Worm (Caenorhabditis elegans) whole organism, young adult: ENCODE measurements around the gene cutl-11.

Experiments used
- B0035.1 ChIP-seq: sonication (generic microtip); optimal IDR thresholded peaks from 2 replicates; lab custom pipeline; 2016; ENCODE audit warnings: missing genetic modification characterization, mild to moderate bottlenecking, missing compliant biosample characterization, missing genotype, missing genetic modification reagents
- B0336.3 ChIP-seq: fragments of 200-800 bp; sonication (Bioruptor generic); IDR thresholded peaks from 2 replicates; pipeline ENCODE4 v1.3.6; 2022; ENCODE audit warnings: missing genetic modification characterization, missing compliant biosample characterization
- C06A6.2 ChIP-seq: fragments of 200-800 bp; sonication (Bioruptor generic); conservative IDR thresholded peaks from 2 replicates; pipeline ENCODE4 v1.3.6; 2022; ENCODE audit warnings: missing genetic modification characterization, missing compliant biosample characterization
- D2030.7 ChIP-seq: fragments of 200-800 bp; sonication (Bioruptor generic); IDR thresholded peaks from 2 replicates; pipeline ENCODE4 v1.3.6; 2022; ENCODE audit warnings: missing genetic modification reagents, missing genetic modification characterization, missing compliant biosample characterization
- F10E7.11 ChIP-seq: sonication (generic microtip); optimal IDR thresholded peaks from 2 replicates; lab custom pipeline; 2017; ENCODE audit warnings: mild to moderate bottlenecking, missing genetic modification characterization, moderate library complexity, missing compliant biosample characterization
- F23B12.7 ChIP-seq: sonication (generic microtip); optimal IDR thresholded peaks from 2 replicates; lab custom pipeline; 2017; ENCODE audit warnings: missing genetic modification characterization, mild to moderate bottlenecking, missing compliant biosample characterization, antibody characterized with exemption, moderate library complexity; ENCODE audit not compliant: insufficient read depth
- F33H1.4 ChIP-seq: fragments of 200-800 bp; sonication (Bioruptor generic); IDR thresholded peaks from 2 replicates; pipeline ENCODE4 v1.3.6; 2022; ENCODE audit warnings: missing genetic modification reagents, missing genetic modification characterization, missing compliant biosample characterization
- F39B2.1 ChIP-seq: fragments of 200-800 bp; sonication (Bioruptor generic); IDR thresholded peaks from 2 replicates; pipeline ENCODE4 v1.3.6; 2022; ENCODE audit warnings: missing genetic modification reagents, missing genetic modification characterization, missing compliant biosample characterization
- F49E8.2 ChIP-seq: sonication (generic microtip); optimal IDR thresholded peaks from 3 replicates; lab custom pipeline; 2017; ENCODE audit warnings: missing genetic modification characterization, mild to moderate bottlenecking, missing compliant biosample characterization, antibody characterized with exemption, moderate library complexity; ENCODE audit not compliant: insufficient read depth
- F57A8.1 ChIP-seq: fragments of 200-800 bp; sonication (Bioruptor generic); optimal IDR thresholded peaks from 2 replicates; lab custom pipeline; 2018; ENCODE audit warnings: mild to moderate bottlenecking, missing genetic modification characterization, moderate library complexity, missing compliant biosample characterization
- F57C9.4 ChIP-seq: sonication (generic microtip); optimal IDR thresholded peaks from 2 replicates; lab custom pipeline; 2017; ENCODE audit warnings: mild to moderate bottlenecking, missing genetic modification characterization, missing compliant biosample characterization
- Y56A3A.18 ChIP-seq: fragments of 200-800 bp; sonication (Bioruptor generic); IDR thresholded peaks from 2 replicates; pipeline ENCODE4 v1.3.6; 2022; ENCODE audit warnings: missing genetic modification reagents, missing genetic modification characterization, missing compliant biosample characterization
- Y95B8A.8 ChIP-seq: fragments of 200-800 bp; sonication (Bioruptor generic); IDR thresholded peaks from 2 replicates; pipeline ENCODE4 v1.3.6; 2022; ENCODE audit warnings: missing genetic modification reagents, missing genetic modification characterization, missing compliant biosample characterization
- ZK185.1 ChIP-seq: sonication (generic microtip); optimal IDR thresholded peaks from 2 replicates; lab custom pipeline; 2016; ENCODE audit warnings: mild to moderate bottlenecking, missing genetic modification characterization, missing compliant biosample characterization; ENCODE audit not compliant: poor library complexity, severe bottlenecking
- akir-1 ChIP-seq: fragments of 200-800 bp; sonication (Bioruptor generic); optimal IDR thresholded peaks from 2 replicates; lab custom pipeline; 2018; ENCODE audit warnings: mild to moderate bottlenecking, missing genetic modification characterization, moderate library complexity, missing compliant biosample characterization
- aptf-2 ChIP-seq: fragments of 200-800 bp; sonication (Bioruptor generic); conservative IDR thresholded peaks from 2 replicates; pipeline ENCODE4 v1.3.6; 2022; ENCODE audit warnings: missing genetic modification reagents, missing genetic modification characterization, missing compliant biosample characterization
- aptf-3 ChIP-seq: fragments of 200-800 bp; sonication (Bioruptor generic); IDR thresholded peaks from 2 replicates; pipeline ENCODE4 v1.3.6; 2022; ENCODE audit warnings: missing genetic modification characterization, missing compliant biosample characterization
- bed-1 ChIP-seq: fragments of 200-800 bp; sonication (Bioruptor generic); IDR thresholded peaks from 2 replicates; pipeline ENCODE4 v1.3.6; 2022; ENCODE audit warnings: missing genetic modification reagents, missing genetic modification characterization, missing compliant biosample characterization
- ccch-3 ChIP-seq: fragments of 200-800 bp; sonication (Bioruptor generic); optimal IDR thresholded peaks from 2 replicates; lab custom pipeline; 2018; ENCODE audit warnings: mild to moderate bottlenecking, missing genetic modification characterization, missing compliant biosample characterization
- cebp-2 ChIP-seq: fragments of 200-800 bp; sonication (Bioruptor generic); IDR thresholded peaks from 2 replicates; pipeline ENCODE4 v1.3.6; 2022; ENCODE audit warnings: missing genetic modification characterization, missing compliant biosample characterization
- ceh-40 ChIP-seq: fragments of 200-800 bp; sonication (Bioruptor generic); IDR thresholded peaks from 2 replicates; pipeline ENCODE4 v1.3.6; 2022; ENCODE audit warnings: missing genetic modification characterization, missing compliant biosample characterization
- ceh-58 ChIP-seq: fragments of 200-800 bp; sonication (Bioruptor generic); IDR thresholded peaks from 2 replicates; pipeline ENCODE4 v1.3.6; 2022; ENCODE audit warnings: missing genetic modification characterization, missing compliant biosample characterization
- ceh-79 ChIP-seq: sonication (generic microtip); optimal IDR thresholded peaks from 2 replicates; lab custom pipeline; 2017; ENCODE audit warnings: mild to moderate bottlenecking, missing genetic modification characterization, missing compliant biosample characterization
- die-1 ChIP-seq: sonication (generic microtip); optimal IDR thresholded peaks from 2 replicates; lab custom pipeline; 2016; ENCODE audit warnings: missing genotype, mild to moderate bottlenecking, missing genetic modification characterization, missing compliant biosample characterization
- dox-1 ChIP-seq: fragments of 200-800 bp; sonication (Bioruptor generic); IDR thresholded peaks from 2 replicates; pipeline ENCODE4 v1.3.6; 2022; ENCODE audit warnings: missing genetic modification reagents, missing genetic modification characterization, missing compliant biosample characterization
- efl-1 ChIP-seq: fragments of 150-350 bp; optimal IDR thresholded peaks from 2 replicates; lab custom pipeline; 2014; ENCODE audit warnings: missing biosample characterization, missing genetic modification reagents, missing genetic modification characterization
- egl-18 ChIP-seq: fragments of 200-800 bp; sonication (Bioruptor generic); IDR thresholded peaks from 2 replicates; pipeline ENCODE4 v1.3.6; 2022; ENCODE audit warnings: missing genetic modification reagents, missing genetic modification characterization, missing compliant biosample characterization
- ets-4 ChIP-seq: fragments of 200-800 bp; sonication (Bioruptor generic); optimal IDR thresholded peaks from 2 replicates; lab custom pipeline; 2018; ENCODE audit warnings: mild to moderate bottlenecking, missing genetic modification characterization, missing compliant biosample characterization
- hlh-26 ChIP-seq: fragments of 200-800 bp; sonication (Bioruptor generic); conservative IDR thresholded peaks from 2 replicates; pipeline ENCODE4 v1.3.6; 2022; ENCODE audit warnings: missing genetic modification reagents, missing genetic modification characterization, missing compliant biosample characterization
- hmg-1.2 ChIP-seq: fragments of 200-800 bp; sonication (Bioruptor generic); IDR thresholded peaks from 2 replicates; pipeline ENCODE4 v1.3.6; 2022; ENCODE audit warnings: missing genetic modification reagents, missing genetic modification characterization, missing compliant biosample characterization
- hrde-1 ChIP-seq: sonication (generic microtip); optimal IDR thresholded peaks from 2 replicates; lab custom pipeline; 2016; ENCODE audit warnings: missing genetic modification characterization, mild to moderate bottlenecking, missing compliant biosample characterization, moderate library complexity, missing genotype, missing genetic modification reagents, borderline replicate concordance
- let-526 ChIP-seq: fragments of 200-800 bp; sonication (Bioruptor generic); IDR thresholded peaks from 2 replicates; pipeline ENCODE4 v1.3.6; 2022; ENCODE audit warnings: missing genetic modification reagents, missing genetic modification characterization, missing compliant biosample characterization
- lin-35 ChIP-seq, 3 experiments: fragments of 150-350 bp in 2 of 3; sonication (generic microtip) in 1 of 3; optimal IDR thresholded peaks; 2 replicates each; lab custom pipeline; 2014 to 2018; ENCODE audit warnings: missing biosample characterization in 3 of 3, missing genetic modification characterization in 3 of 3, missing genetic modification reagents in 3 of 3
- lin-54 ChIP-seq: fragments of 200-800 bp; sonication (Bioruptor generic); optimal IDR thresholded peaks from 2 replicates; lab custom pipeline; 2018; ENCODE audit warnings: mild to moderate bottlenecking, missing genetic modification characterization, missing compliant biosample characterization
- lsy-27 ChIP-seq: sonication (generic microtip); optimal IDR thresholded peaks from 2 replicates; lab custom pipeline; 2017; ENCODE audit warnings: missing genetic modification characterization, mild to moderate bottlenecking, missing compliant biosample characterization, antibody characterized with exemption, missing genotype, borderline replicate concordance; ENCODE audit not compliant: insufficient read depth
- madf-10 ChIP-seq: sonication (generic microtip); optimal IDR thresholded peaks from 2 replicates; lab custom pipeline; 2016; ENCODE audit warnings: mild to moderate bottlenecking, missing genetic modification characterization, missing compliant biosample characterization
- madf-6 ChIP-seq: fragments of 200-800 bp; sonication (Bioruptor generic); IDR thresholded peaks from 2 replicates; pipeline ENCODE4 v1.3.6; 2022; ENCODE audit warnings: missing genetic modification reagents, missing genetic modification characterization, missing compliant biosample characterization
- mcd-1 ChIP-seq: fragments of 200-800 bp; sonication (Bioruptor generic); IDR thresholded peaks from 2 replicates; pipeline ENCODE4 v1.3.6; 2022; ENCODE audit warnings: missing genetic modification reagents, missing genetic modification characterization, missing compliant biosample characterization
- nfya-1 ChIP-seq: sonication (generic microtip); optimal IDR thresholded peaks from 2 replicates; lab custom pipeline; 2017; ENCODE audit warnings: antibody characterized with exemption, missing compliant biosample characterization, missing genetic modification characterization, borderline replicate concordance; ENCODE audit not compliant: insufficient read depth
- nfyb-1 ChIP-seq: fragments of 200-800 bp; sonication (Bioruptor generic); IDR thresholded peaks from 2 replicates; pipeline ENCODE4 v1.3.6; 2022; ENCODE audit warnings: missing genetic modification reagents, missing genetic modification characterization, missing compliant biosample characterization
- nhr-27 ChIP-seq: fragments of 200-800 bp; sonication (Bioruptor generic); optimal IDR thresholded peaks from 2 replicates; lab custom pipeline; 2018; ENCODE audit warnings: mild to moderate bottlenecking, missing genetic modification characterization, moderate library complexity, missing compliant biosample characterization
- pbrm-1 ChIP-seq: fragments of 200-800 bp; sonication (Bioruptor generic); IDR thresholded peaks from 2 replicates; pipeline ENCODE4 v1.3.6; 2022; ENCODE audit warnings: missing genetic modification reagents, missing genetic modification characterization, missing compliant biosample characterization
- pha-4 ChIP-seq: fragments of 150-350 bp; sonication (generic microtip); optimal IDR thresholded peaks from 2 replicates; lab custom pipeline; 2014; ENCODE audit warnings: missing biosample characterization, missing genetic modification reagents, missing genetic modification characterization
- tbp1 ChIP-seq: fragments of 200-800 bp; sonication (Bioruptor generic); optimal IDR thresholded peaks from 2 replicates; lab custom pipeline; 2018; ENCODE audit warnings: mild to moderate bottlenecking, missing genetic modification characterization, missing compliant biosample characterization
- tbx-9 ChIP-seq: sonication (generic microtip); optimal IDR thresholded peaks from 2 replicates; lab custom pipeline; 2016; ENCODE audit warnings: borderline replicate concordance, missing genetic modification characterization, inconsistent platforms, missing compliant biosample characterization
- tlf-1 ChIP-seq: fragments of 200-800 bp; sonication (Bioruptor generic); optimal IDR thresholded peaks from 2 replicates; lab custom pipeline; 2018; ENCODE audit warnings: mild to moderate bottlenecking, missing genetic modification characterization, missing compliant biosample characterization
- xnd-1 ChIP-seq: sonication (generic microtip); optimal IDR thresholded peaks from 2 replicates; lab custom pipeline; 2016; ENCODE audit warnings: missing genotype, missing genetic modification reagents, missing genetic modification characterization, missing compliant biosample characterization
- ztf-26 ChIP-seq: sonication (generic microtip); optimal IDR thresholded peaks from 2 replicates; lab custom pipeline; 2017; ENCODE audit warnings: missing genetic modification characterization, missing compliant biosample characterization
- ztf-3 ChIP-seq: fragments of 200-800 bp; sonication (Bioruptor generic); optimal IDR thresholded peaks from 2 replicates; lab custom pipeline; 2018; ENCODE audit warnings: mild to moderate bottlenecking, missing genetic modification characterization, missing compliant biosample characterization

cutl-11 gene

DNA sequence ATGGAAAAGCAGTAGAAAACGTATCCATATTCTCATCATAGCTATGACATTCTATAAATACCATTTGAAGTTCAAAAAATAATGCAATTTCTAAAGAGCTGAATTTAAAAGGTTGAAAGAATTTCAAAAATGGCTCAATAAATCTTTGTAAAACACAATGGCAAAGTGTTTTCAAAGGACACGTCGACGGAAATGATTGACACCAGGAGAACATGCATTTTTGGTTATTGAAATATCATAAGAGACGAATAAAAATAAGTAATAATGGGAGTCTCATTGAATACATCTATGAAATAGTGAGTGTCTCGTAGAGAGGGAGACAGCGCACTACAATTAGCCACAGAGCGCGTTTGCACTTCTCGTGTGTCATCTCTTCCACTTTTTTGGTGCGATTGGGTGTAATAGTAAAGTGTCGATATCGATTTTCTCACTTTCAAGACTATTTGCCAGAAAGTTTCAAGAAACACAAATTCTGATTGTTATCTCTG lies 5.9 kb upstream of the cutl-11 start, which contains the start of gene T04F8.2 (continued):
- no peak for TF ChIP-seq hrde-1
- peak; percentile 53 for TF ChIP-seq F23B12.7 (tag; lab: Kevin White, UChicago)
- TF ChIP-seq ets-4 (GFP tag; lab: Kevin White, UChicago): no peak
- TF ChIP-seq C06A6.2: no peak
- no peak for TF ChIP-seq tbp1 (GFP tag; lab: Kevin White, UChicago)
- TF ChIP-seq ztf-26 (tag; lab: Kevin White, UChicago): no peak
- TF ChIP-seq F49E8.2: no peak
- TF ChIP-seq Y56A3A.18: no peak
- TF ChIP-seq aptf-3 (GFP tag; lab: Robert Waterston, UW): no peak
- no peak for TF ChIP-seq efl-1 (GFP tag; lab: Kevin White, UChicago)
- no peak for TF ChIP-seq B0336.3 (GFP tag; lab: Robert Waterston, UW)
- TF ChIP-seq nfya-1 (tag; lab: Kevin White, UChicago): no peak
- TF ChIP-seq F33H1.4 (GFP tag; lab: Robert Waterston, UW): no peak
- TF ChIP-seq bed-1: no peak
- TF ChIP-seq ceh-58 (GFP tag; lab: Robert Waterston, UW): no peak
- no peak for TF ChIP-seq cebp-2 (GFP tag; lab: Robert Waterston, UW)
- no peak for TF ChIP-seq B0035.1
- peak; percentile 92 for TF ChIP-seq mcd-1 (GFP tag; lab: Robert Waterston, UW)
- TF ChIP-seq egl-18 (GFP tag; lab: Robert Waterston, UW): no peak
- TF ChIP-seq pbrm-1: no peak
- TF ChIP-seq ZK185.1 (tag; lab: Kevin White, UChicago): peak; percentile 64
- no peak for TF ChIP-seq die-1
- TF ChIP-seq nhr-27 (tag; lab: Kevin White, UChicago): no peak
- no peak for TF ChIP-seq lin-54 (GFP tag; lab: Kevin White, UChicago)
- no peak for TF ChIP-seq akir-1 (GFP tag; lab: Kevin White, UChicago)
- no peak for TF ChIP-seq ceh-40
- TF ChIP-seq F57A8.1 (GFP tag; lab: Kevin White, UChicago): no peak
- peak; percentile 40; the same call in 1 of the 2 replicates for TF ChIP-seq hmg-1.2 (GFP tag; lab: Robert Waterston, UW)
- no peak for TF ChIP-seq ccch-3
- TF ChIP-seq D2030.7 (GFP tag; lab: Robert Waterston, UW): no peak
- no peak for TF ChIP-seq madf-10 (tag; lab: Kevin White, UChicago)
- no peak for TF ChIP-seq hlh-26 (GFP tag; lab: Robert Waterston, UW)
- no peak for TF ChIP-seq F57C9.4
- TF ChIP-seq F10E7.11 (tag; lab: Kevin White, UChicago): no peak
- no peak for TF ChIP-seq aptf-2 (GFP tag; lab: Robert Waterston, UW)
- TF ChIP-seq lin-35 (GFP tag; optimal IDR thresholded peaks at IDR 0.05; lab: Kevin White, UChicago): no peak
- no peak for TF ChIP-seq Y95B8A.8 (GFP tag; lab: Robert Waterston, UW)
- no peak for TF ChIP-seq xnd-1 (tag; lab: Kevin White, UChicago)
- TF ChIP-seq F39B2.1 (GFP tag; lab: Robert Waterston, UW): no peak
- no peak for TF ChIP-seq lsy-27 (tag; lab: Kevin White, UChicago)
- no peak for TF ChIP-seq tbx-9 (tag; lab: Kevin White, UChicago)
- TF ChIP-seq tlf-1 (GFP tag; lab: Kevin White, UChicago): no peak
- TF ChIP-seq madf-6: no peak
- TF ChIP-seq nfyb-1 (GFP tag; lab: Robert Waterston, UW): no peak
- peak; percentile 52; the same call in 1 of the 2 replicates for TF ChIP-seq dox-1 (GFP tag; lab: Robert Waterston, UW)
- no peak for TF ChIP-seq ztf-3
- TF ChIP-seq pha-4 (tag; lab: Kevin White, UChicago): no peak
- no peak for TF ChIP-seq let-526 (GFP tag; lab: Robert Waterston, UW)
- TF ChIP-seq ceh-79 (tag; lab: Kevin White, UChicago): no peak
